Worm (Caenorhabditis elegans): ENCODE data around the gene tag-209.

DNA sequence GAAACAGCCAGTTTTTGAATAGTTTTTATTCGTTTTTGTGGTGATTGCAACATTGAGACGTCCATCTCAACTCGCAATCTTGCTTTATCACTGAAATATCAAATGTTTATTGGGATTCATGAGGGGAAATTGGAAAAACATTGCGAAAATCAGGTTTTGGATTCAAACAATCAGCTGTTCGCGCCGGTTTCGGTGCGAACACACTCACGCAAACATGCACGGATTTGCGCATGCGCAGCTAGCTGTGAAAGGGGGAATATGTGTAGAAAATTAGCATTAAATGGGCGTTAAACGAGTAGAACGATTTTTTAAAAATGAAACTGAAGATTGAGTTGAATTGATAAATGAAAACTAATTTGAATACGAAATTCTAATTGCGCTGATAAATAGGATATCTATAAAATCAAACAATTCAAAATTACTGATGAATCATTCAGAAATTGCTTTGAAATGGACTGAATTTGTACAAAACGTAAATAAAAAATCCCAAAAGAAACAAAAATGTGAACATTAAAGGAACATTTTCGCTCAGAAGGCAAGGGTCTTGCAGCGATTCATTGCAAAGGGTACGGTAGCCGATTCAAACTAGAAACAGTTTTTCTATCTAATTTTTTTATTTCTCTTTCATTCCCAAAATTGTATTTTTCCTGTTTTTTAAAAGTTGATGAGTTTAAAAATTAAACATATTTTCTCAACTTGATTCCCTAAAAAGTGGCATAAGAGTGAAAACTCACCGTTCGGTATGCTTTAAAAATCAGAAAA, 3.7 kb upstream of the tag-209 start, which contains the start of gene ect-2:
- TF ChIP-seq klf-2 (GFP tag; conservative IDR thresholded peaks at IDR 0.05) = no peak
- TF ChIP-seq T22C8.4 (GFP tag; IDR thresholded peaks at IDR 0.05) = no peak
- TF ChIP-seq med-1 (GFP tag; optimal IDR thresholded peaks at IDR 0.05; ENCODE audit: insufficient read depth) = no peak
- no peak for TF ChIP-seq ztf-23 (GFP tag; IDR thresholded peaks at IDR 0.05)
- TF ChIP-seq cog-1 (tag; optimal IDR thresholded peaks at IDR 0.05) = no peak
- no peak for TF ChIP-seq tab-1 (GFP tag; IDR thresholded peaks at IDR 0.05)
- no peak for TF ChIP-seq ref-1 (GFP tag; conservative IDR thresholded peaks at IDR 0.05)
- no peak for TF ChIP-seq flt-1 (GFP tag; IDR thresholded peaks at IDR 0.05)
